Fruit fly (Drosophila melanogaster) whole organism, adult: ENCODE results near the gene CG42813.
A peak's percentile ranks its signal among the peaks of the same experiment; 100 is the strongest.

Source experiments
- CG11617 ChIP-seq: fragments of 200-800 bp; sonication (Bioruptor generic); optimal IDR thresholded peaks from 2 replicates; lab custom pipeline; 2017; ENCODE audit warnings: mild to moderate bottlenecking, missing biosample characterization, missing genetic modification reagents, missing genetic modification characterization
- CG12768 ChIP-seq: fragments of 200-800 bp; sonication (Bioruptor generic); optimal IDR thresholded peaks from 2 replicates; lab custom pipeline; 2017; ENCODE audit warnings: missing biosample characterization, missing genetic modification characterization, mild to moderate bottlenecking, moderate library complexity, missing genetic modification reagents
- CG14711 ChIP-seq: fragments of 200-800 bp; sonication (Bioruptor generic); optimal IDR thresholded peaks from 2 replicates; lab custom pipeline; 2018; ENCODE audit warnings: missing biosample characterization, mild to moderate bottlenecking, missing genetic modification characterization, moderate library complexity
- CG1620 ChIP-seq: fragments of 200-800 bp; sonication (Bioruptor generic); optimal IDR thresholded peaks from 2 replicates; lab custom pipeline; 2016; ENCODE audit warnings: missing biosample characterization, missing genetic modification characterization
- CG33017 ChIP-seq: fragments of 200-800 bp; sonication (Bioruptor generic); optimal IDR thresholded peaks from 2 replicates; lab custom pipeline; 2018; ENCODE audit warnings: missing biosample characterization, mild to moderate bottlenecking, missing genetic modification characterization, moderate library complexity
- CG5204 ChIP-seq: fragments of 200-800 bp; sonication (Bioruptor generic); optimal IDR thresholded peaks from 2 replicates; lab custom pipeline; 2016; ENCODE audit warnings: missing biosample characterization, missing genetic modification characterization
- CG7045 ChIP-seq: fragments of 200-800 bp; sonication (Bioruptor generic); optimal IDR thresholded peaks from 2 replicates; lab custom pipeline; 2017; ENCODE audit warnings: missing biosample characterization, mild to moderate bottlenecking, missing genetic modification characterization
- CG7101 ChIP-seq: fragments of 200-800 bp; sonication (Bioruptor generic); optimal IDR thresholded peaks from 2 replicates; lab custom pipeline; 2018; ENCODE audit warnings: missing biosample characterization, mild to moderate bottlenecking, missing genetic modification characterization, moderate library complexity
- Clk ChIP-seq: fragments of 200-800 bp; sonication (Bioruptor generic); optimal IDR thresholded peaks from 2 replicates; lab custom pipeline; 2017; ENCODE audit warnings: missing biosample characterization, missing genetic modification characterization
- Crg-1 ChIP-seq: fragments of 200-800 bp; sonication (Bioruptor generic); optimal IDR thresholded peaks from 2 replicates; lab custom pipeline; 2016; ENCODE audit warnings: missing biosample characterization, missing genetic modification characterization
- Hr96 ChIP-seq: fragments of 200-800 bp; sonication (Bioruptor generic); optimal IDR thresholded peaks from 2 replicates; lab custom pipeline; 2016; ENCODE audit warnings: missing biosample characterization, missing genetic modification characterization
- Mnt ChIP-seq: fragments of 200-800 bp; sonication (Bioruptor generic); optimal IDR thresholded peaks from 2 replicates; lab custom pipeline; 2016; ENCODE audit warnings: missing biosample characterization, mild to moderate bottlenecking, missing genetic modification characterization
- bab1 ChIP-seq: fragments of 200-800 bp; sonication (Bioruptor generic); optimal IDR thresholded peaks from 3 replicates; lab custom pipeline; 2019; ENCODE audit warnings: missing biosample characterization, mild to moderate bottlenecking, missing genetic modification characterization, moderate library complexity
- cic ChIP-seq: fragments of 200-800 bp; sonication (Bioruptor generic); optimal IDR thresholded peaks from 2 replicates; lab custom pipeline; 2017; ENCODE audit warnings: missing biosample characterization, mild to moderate bottlenecking, missing genetic modification characterization, moderate library complexity
- cnc ChIP-seq, 2 experiments: fragments of >200 bp; optimal IDR thresholded peaks; 2 replicates each; lab custom pipeline; 2017
- kay ChIP-seq: fragments of 200-800 bp; sonication (Bioruptor generic); peaks from one replicate; lab custom pipeline; 2016; ENCODE audit warnings: missing biosample characterization, missing genetic modification characterization, borderline replicate concordance
- ovo ChIP-seq: fragments of 200-800 bp; sonication (Bioruptor generic); optimal IDR thresholded peaks from 2 replicates; lab custom pipeline; 2016; ENCODE audit warnings: missing biosample characterization, missing genetic modification characterization
- pad ChIP-seq: fragments of 200-800 bp; sonication (Bioruptor generic); optimal IDR thresholded peaks from 3 replicates; lab custom pipeline; 2017; ENCODE audit warnings: missing biosample characterization, missing genetic modification characterization, mild to moderate bottlenecking, moderate library complexity, missing genetic modification reagents
- tj ChIP-seq: fragments of 200-800 bp; sonication (Bioruptor generic); optimal IDR thresholded peaks from 3 replicates; lab custom pipeline; 2017; ENCODE audit warnings: missing biosample characterization, mild to moderate bottlenecking, missing genetic modification characterization, moderate library complexity
- toe ChIP-seq: fragments of 200-800 bp; sonication (Bioruptor generic); optimal IDR thresholded peaks from 2 replicates; lab custom pipeline; 2016; ENCODE audit warnings: missing biosample characterization, missing genetic modification characterization

The CG42813 gene

DNA sequence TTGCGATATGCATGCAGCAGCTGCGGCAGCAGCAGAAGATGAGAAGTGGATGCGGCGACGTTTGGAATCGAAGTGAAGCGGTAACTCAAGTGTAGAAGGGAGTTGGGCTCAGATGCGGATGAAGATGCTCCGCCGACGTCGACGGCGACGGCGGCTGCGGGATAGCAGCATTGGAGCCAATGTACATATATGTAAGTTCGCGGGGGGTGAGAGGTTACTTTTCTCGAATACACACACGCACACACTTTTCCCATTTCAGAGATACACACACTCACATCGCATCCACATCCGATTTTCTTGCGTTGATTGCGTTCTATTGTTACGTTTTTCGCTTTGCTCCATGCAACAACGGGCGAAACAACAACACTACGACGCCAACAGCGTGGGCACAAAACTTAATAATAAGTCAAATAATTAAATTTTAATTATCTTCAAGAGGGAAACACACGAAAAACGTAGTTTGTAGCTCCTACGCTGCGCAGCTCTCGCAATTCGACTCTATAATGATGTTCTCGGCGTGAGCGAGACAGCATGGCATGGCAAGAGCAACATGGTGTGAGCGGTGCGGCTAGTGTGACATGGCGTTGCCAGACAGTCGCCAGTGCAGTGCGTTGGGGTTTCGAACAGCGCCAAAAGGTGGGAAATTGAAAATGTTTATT lies 16.5 kb upstream of the CG42813 start, which contains the start of gene CG18766:
CG18766 (minus strand) TSS at position 508 of the 659 bp plus-strand sequence.
- TF ChIP-seq kay (GFP tag; lab: Kevin White, UChicago): no peak
- TF ChIP-seq CG12768: peak; percentile 30
- TF ChIP-seq cnc (optimal IDR thresholded peaks at IDR 0.05; lab: Kevin White, UChicago): no peak
- TF ChIP-seq CG7101: no peak
- peak; percentile 57 for TF ChIP-seq ovo (GFP tag; lab: Kevin White, UChicago)
- TF ChIP-seq toe (GFP tag; lab: Kevin White, UChicago): no peak
- peak; percentile 35 for TF ChIP-seq Mnt
- TF ChIP-seq CG7045 (GFP tag; lab: Kevin White, UChicago): no peak
- TF ChIP-seq Crg-1 (GFP tag; lab: Kevin White, UChicago): no peak
- no peak for TF ChIP-seq CG33017 (tag; lab: Kevin White, UChicago)
- TF ChIP-seq cic: peak; percentile 60
- peak; percentile 36 for TF ChIP-seq CG1620 (GFP tag; lab: Kevin White, UChicago)
- no peak for TF ChIP-seq bab1 (GFP tag; lab: Kevin White, UChicago)
- TF ChIP-seq CG5204 (GFP tag; lab: Kevin White, UChicago): no peak
- TF ChIP-seq Hr96 (GFP tag; lab: Kevin White, UChicago): peak; percentile 31
- TF ChIP-seq CG14711 (tag; lab: Kevin White, UChicago): no peak
- peak; percentile 30 for TF ChIP-seq pad
- no peak for TF ChIP-seq tj
- TF ChIP-seq CG11617 (GFP tag; lab: Kevin White, UChicago): no peak
- no peak for TF ChIP-seq Clk (GFP tag; lab: Kevin White, UChicago)

DNA sequence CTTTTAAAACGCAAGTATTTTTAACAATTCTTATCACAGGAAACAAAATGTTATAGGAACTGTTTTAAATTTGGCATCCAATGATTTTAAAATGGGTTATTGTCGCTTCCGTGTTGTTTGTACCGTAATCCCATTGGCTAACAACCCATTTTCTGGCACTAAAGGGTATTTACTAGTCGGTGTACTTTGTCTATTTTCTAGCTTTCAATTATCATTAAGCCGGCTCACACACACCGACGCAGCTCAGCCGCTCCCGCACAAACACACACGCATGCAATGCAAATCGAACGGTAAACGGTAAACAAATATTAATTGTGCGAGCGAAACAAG lies 16.0 kb upstream of the CG42813 start:
- TF ChIP-seq bab1 (GFP tag; lab: Kevin White, UChicago): no peak
- no peak for TF ChIP-seq tj
- TF ChIP-seq cic: no peak
- peak; percentile 91 for TF ChIP-seq ovo (GFP tag; lab: Kevin White, UChicago)
- no peak for TF ChIP-seq CG12768
- TF ChIP-seq Mnt: no peak
- TF ChIP-seq Clk (GFP tag; lab: Kevin White, UChicago): no peak
- TF ChIP-seq CG11617 (GFP tag; lab: Kevin White, UChicago): no peak
- no peak for TF ChIP-seq CG14711 (tag; lab: Kevin White, UChicago)
- no peak for TF ChIP-seq CG5204 (GFP tag; lab: Kevin White, UChicago)
- no peak for TF ChIP-seq kay (GFP tag; lab: Kevin White, UChicago)
- peak; percentile 18 for TF ChIP-seq pad
- no peak for TF ChIP-seq CG7045 (GFP tag; lab: Kevin White, UChicago)
- no peak for TF ChIP-seq Crg-1 (GFP tag; lab: Kevin White, UChicago)
- no peak for TF ChIP-seq CG1620 (GFP tag; lab: Kevin White, UChicago)
- no peak for TF ChIP-seq toe (GFP tag; lab: Kevin White, UChicago)
- no peak for TF ChIP-seq CG33017 (tag; lab: Kevin White, UChicago)

dm6 chr3R:27240967-27241366 lies 12.6 kb upstream of the CG42813 start, which contains the start of gene CG17991:
Gene CG17991 (plus strand): TSS chr3R:27241267.
- TF ChIP-seq cnc (optimal IDR thresholded peaks at IDR 0.05; lab: Kevin White, UChicago) (no peak), Clk (GFP tag; lab: Kevin White, UChicago) (no peak), Hr96 (GFP tag; lab: Kevin White, UChicago) (no peak), bab1 (GFP tag; lab: Kevin White, UChicago) (no peak), toe (GFP tag; lab: Kevin White, UChicago) (no peak), tj (no peak), CG7101 (no peak), CG11617 (GFP tag; lab: Kevin White, UChicago) (no peak), ovo (GFP tag; lab: Kevin White, UChicago) (no peak), pad (no peak)

dm6 chr3R:27238438-27239301 lies 10.3 kb upstream of the CG42813 start, which contains the start of the genes CG31064 and PolA2:
Gene CG31064 (minus strand): TSS chr3R:27239085.
Gene PolA2 (plus strand): TSS chr3R:27239163.
- peak; percentile 38 for TF ChIP-seq Crg-1 (GFP tag; lab: Kevin White, UChicago)
- TF ChIP-seq CG5204 (GFP tag; lab: Kevin White, UChicago): no peak
- no peak for TF ChIP-seq cnc (optimal IDR thresholded peaks at IDR 0.05; lab: Kevin White, UChicago)
- TF ChIP-seq CG11617 (GFP tag; lab: Kevin White, UChicago): no peak
- TF ChIP-seq CG14711 (tag; lab: Kevin White, UChicago): peak; percentile 55
- no peak for TF ChIP-seq Hr96 (GFP tag; lab: Kevin White, UChicago)
- TF ChIP-seq pad: peak; percentile 5
- TF ChIP-seq tj: no peak
- peak; percentile 34 for TF ChIP-seq Mnt
- peak; percentile 24 for TF ChIP-seq bab1 (GFP tag; lab: Kevin White, UChicago)
- TF ChIP-seq CG1620 (GFP tag; lab: Kevin White, UChicago): peak; percentile 30
- no peak for TF ChIP-seq ovo (GFP tag; lab: Kevin White, UChicago)
- TF ChIP-seq Clk (GFP tag; lab: Kevin White, UChicago): no peak
- TF ChIP-seq cic: peak; percentile 6

DNA sequence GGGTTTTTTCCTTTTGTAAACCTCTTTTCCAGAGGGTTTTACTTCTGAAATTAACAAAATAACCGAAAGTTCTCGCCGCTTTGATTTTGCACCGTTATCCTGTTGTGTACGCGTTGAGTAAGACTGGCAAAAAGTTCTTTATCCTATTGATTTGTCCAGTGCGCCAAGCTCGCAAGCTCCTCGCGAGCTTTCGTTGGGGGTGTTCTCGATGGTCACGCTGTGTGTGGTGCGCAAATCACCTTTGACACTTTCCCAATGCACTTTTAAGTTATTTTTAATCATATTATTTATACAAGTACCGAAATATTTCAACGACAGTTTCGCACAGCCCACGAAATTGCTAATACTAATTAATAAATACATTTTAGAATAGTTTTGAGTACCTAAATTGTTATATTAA lies 9.6 kb upstream of the CG42813 start:
- TF ChIP-seq CG14711 (tag; lab: Kevin White, UChicago) (no peak), ovo (GFP tag; lab: Kevin White, UChicago) (no peak), Crg-1 (GFP tag; lab: Kevin White, UChicago) (no peak), CG33017 (tag; lab: Kevin White, UChicago) (no peak), Hr96 (GFP tag; lab: Kevin White, UChicago) (no peak)
